Worm (Caenorhabditis elegans) whole organism, young adult: Measurements from ENCODE around the gene F21D9.4.

Experiments
- B0035.1 ChIP-seq: sonication (generic microtip); optimal IDR thresholded peaks from 2 replicates; lab custom pipeline; 2016; ENCODE audit warnings: missing genetic modification characterization, mild to moderate bottlenecking, missing compliant biosample characterization, missing genotype, missing genetic modification reagents
- C06A6.2 ChIP-seq: fragments of 200-800 bp; sonication (Bioruptor generic); conservative IDR thresholded peaks from 2 replicates; pipeline ENCODE4 v1.3.6; 2022; ENCODE audit warnings: missing genetic modification characterization, missing compliant biosample characterization
- F10E7.11 ChIP-seq: sonication (generic microtip); optimal IDR thresholded peaks from 2 replicates; lab custom pipeline; 2017; ENCODE audit warnings: mild to moderate bottlenecking, missing genetic modification characterization, moderate library complexity, missing compliant biosample characterization
- F23B12.7 ChIP-seq: sonication (generic microtip); optimal IDR thresholded peaks from 2 replicates; lab custom pipeline; 2017; ENCODE audit warnings: missing genetic modification characterization, mild to moderate bottlenecking, missing compliant biosample characterization, antibody characterized with exemption, moderate library complexity; ENCODE audit not compliant: insufficient read depth
- F37B4.10 ChIP-seq: fragments of 200-800 bp; sonication (Bioruptor generic); IDR thresholded peaks from 2 replicates; pipeline ENCODE4 v1.3.6; 2022; ENCODE audit warnings: missing genetic modification characterization, missing compliant biosample characterization
- F49E8.2 ChIP-seq: sonication (generic microtip); optimal IDR thresholded peaks from 3 replicates; lab custom pipeline; 2017; ENCODE audit warnings: missing genetic modification characterization, mild to moderate bottlenecking, missing compliant biosample characterization, antibody characterized with exemption, moderate library complexity; ENCODE audit not compliant: insufficient read depth
- F52B5.7 ChIP-seq: sonication (generic microtip); optimal IDR thresholded peaks from 2 replicates; lab custom pipeline; 2016; ENCODE audit warnings: mild to moderate bottlenecking, missing genetic modification characterization, missing compliant biosample characterization
- F57A8.1 ChIP-seq: fragments of 200-800 bp; sonication (Bioruptor generic); optimal IDR thresholded peaks from 2 replicates; lab custom pipeline; 2018; ENCODE audit warnings: mild to moderate bottlenecking, missing genetic modification characterization, moderate library complexity, missing compliant biosample characterization
- K12H6.12 ChIP-seq: fragments of 200-800 bp; sonication (Bioruptor generic); optimal IDR thresholded peaks from 2 replicates; lab custom pipeline; 2018; ENCODE audit warnings: mild to moderate bottlenecking, missing genetic modification characterization, missing compliant biosample characterization
- Y79H2A.3 ChIP-seq: fragments of 200-800 bp; sonication (Bioruptor generic); conservative IDR thresholded peaks from 2 replicates; pipeline ENCODE4 v1.3.6; 2022; ENCODE audit warnings: missing genetic modification reagents, missing genetic modification characterization, missing compliant biosample characterization
- ZK185.1 ChIP-seq: sonication (generic microtip); optimal IDR thresholded peaks from 2 replicates; lab custom pipeline; 2016; ENCODE audit warnings: mild to moderate bottlenecking, missing genetic modification characterization, missing compliant biosample characterization; ENCODE audit not compliant: poor library complexity, severe bottlenecking
- akir-1 ChIP-seq: fragments of 200-800 bp; sonication (Bioruptor generic); optimal IDR thresholded peaks from 2 replicates; lab custom pipeline; 2018; ENCODE audit warnings: mild to moderate bottlenecking, missing genetic modification characterization, moderate library complexity, missing compliant biosample characterization
- athp-1 ChIP-seq: sonication (generic microtip); optimal IDR thresholded peaks from 2 replicates; lab custom pipeline; 2017; ENCODE audit warnings: mild to moderate bottlenecking, missing genetic modification characterization, missing compliant biosample characterization
- attf-6 ChIP-seq: fragments of 200-800 bp; sonication (Bioruptor generic); IDR thresholded peaks from 2 replicates; pipeline ENCODE4 v1.3.6; 2022; ENCODE audit warnings: missing genetic modification reagents, missing genetic modification characterization, missing compliant biosample characterization
- ceh-100 ChIP-seq: fragments of 200-800 bp; sonication (Bioruptor generic); IDR thresholded peaks from 2 replicates; pipeline ENCODE4 v1.3.6; 2022; ENCODE audit warnings: missing genetic modification reagents, missing genetic modification characterization, missing compliant biosample characterization
- ceh-91 ChIP-seq: fragments of 200-800 bp; sonication (Bioruptor generic); IDR thresholded peaks from 2 replicates; pipeline ENCODE4 v1.3.6; 2022; ENCODE audit warnings: missing genetic modification reagents, missing genetic modification characterization, missing compliant biosample characterization
- die-1 ChIP-seq: sonication (generic microtip); optimal IDR thresholded peaks from 2 replicates; lab custom pipeline; 2016; ENCODE audit warnings: missing genotype, mild to moderate bottlenecking, missing genetic modification characterization, missing compliant biosample characterization
- efl-1 ChIP-seq: fragments of 150-350 bp; optimal IDR thresholded peaks from 2 replicates; lab custom pipeline; 2014; ENCODE audit warnings: missing biosample characterization, missing genetic modification reagents, missing genetic modification characterization
- egrh-3 ChIP-seq: fragments of 200-800 bp; sonication (Bioruptor generic); IDR thresholded peaks from 2 replicates; pipeline ENCODE4 v1.3.6; 2022; ENCODE audit warnings: missing genetic modification reagents, missing genetic modification characterization, missing compliant biosample characterization
- fkh-3 ChIP-seq: sonication (generic microtip); optimal IDR thresholded peaks from 2 replicates; lab custom pipeline; 2016; ENCODE audit warnings: mild to moderate bottlenecking, missing genetic modification characterization, missing compliant biosample characterization
- gei-17 ChIP-seq: fragments of 200-800 bp; sonication (Bioruptor generic); optimal IDR thresholded peaks from 2 replicates; lab custom pipeline; 2018; ENCODE audit warnings: mild to moderate bottlenecking, missing genetic modification characterization, missing compliant biosample characterization
- hlh-12 ChIP-seq: sonication (generic microtip); optimal IDR thresholded peaks from 2 replicates; lab custom pipeline; 2016; ENCODE audit warnings: missing genetic modification characterization, missing compliant biosample characterization
- hlh-26 ChIP-seq: fragments of 200-800 bp; sonication (Bioruptor generic); conservative IDR thresholded peaks from 2 replicates; pipeline ENCODE4 v1.3.6; 2022; ENCODE audit warnings: missing genetic modification reagents, missing genetic modification characterization, missing compliant biosample characterization
- hmg-20 ChIP-seq: fragments of 200-800 bp; sonication (Bioruptor generic); IDR thresholded peaks from 2 replicates; pipeline ENCODE4 v1.3.6; 2022; ENCODE audit warnings: missing genetic modification reagents, missing genetic modification characterization, missing compliant biosample characterization
- hsf-1 ChIP-seq: fragments of 200-800 bp; sonication (Bioruptor generic); IDR thresholded peaks from 2 replicates; pipeline ENCODE4 v1.3.6; 2022; ENCODE audit warnings: missing genetic modification reagents, missing genetic modification characterization, missing compliant biosample characterization
- lag-1 ChIP-seq: fragments of 200-800 bp; sonication (Bioruptor generic); IDR thresholded peaks from 2 replicates; pipeline ENCODE4 v1.3.6; 2022; ENCODE audit warnings: missing genetic modification reagents, missing genetic modification characterization, missing compliant biosample characterization
- let-526 ChIP-seq: fragments of 200-800 bp; sonication (Bioruptor generic); IDR thresholded peaks from 2 replicates; pipeline ENCODE4 v1.3.6; 2022; ENCODE audit warnings: missing genetic modification reagents, missing genetic modification characterization, missing compliant biosample characterization
- lsy-27 ChIP-seq: sonication (generic microtip); optimal IDR thresholded peaks from 2 replicates; lab custom pipeline; 2017; ENCODE audit warnings: missing genetic modification characterization, mild to moderate bottlenecking, missing compliant biosample characterization, antibody characterized with exemption, missing genotype, borderline replicate concordance; ENCODE audit not compliant: insufficient read depth
- nfya-1 ChIP-seq: sonication (generic microtip); optimal IDR thresholded peaks from 2 replicates; lab custom pipeline; 2017; ENCODE audit warnings: antibody characterized with exemption, missing compliant biosample characterization, missing genetic modification characterization, borderline replicate concordance; ENCODE audit not compliant: insufficient read depth
- nfya-2 ChIP-seq: fragments of 200-800 bp; sonication (Bioruptor generic); IDR thresholded peaks from 2 replicates; pipeline ENCODE4 v1.3.6; 2022; ENCODE audit warnings: missing genetic modification reagents, missing genetic modification characterization, missing compliant biosample characterization
- pbrm-1 ChIP-seq: fragments of 200-800 bp; sonication (Bioruptor generic); IDR thresholded peaks from 2 replicates; pipeline ENCODE4 v1.3.6; 2022; ENCODE audit warnings: missing genetic modification reagents, missing genetic modification characterization, missing compliant biosample characterization
- rcor-1 ChIP-seq: fragments of 200-800 bp; sonication (Bioruptor generic); IDR thresholded peaks from 2 replicates; pipeline ENCODE4 v1.3.6; 2022; ENCODE audit warnings: missing genetic modification reagents, missing genetic modification characterization, missing compliant biosample characterization
- rec-8 ChIP-seq, 2 experiments: sonication (generic microtip); optimal IDR thresholded peaks; 2 replicates each; lab custom pipeline; 2016; ENCODE audit warnings: mild to moderate bottlenecking in 2 of 2, missing genetic modification characterization in 2 of 2, missing genetic modification reagents in 2 of 2, missing genotype in 2 of 2, missing biosample characterization in 1 of 2, missing compliant biosample characterization in 1 of 2, moderate library complexity in 1 of 2
- snpc-1.3 ChIP-seq: sonication (generic microtip); optimal IDR thresholded peaks from 2 replicates; lab custom pipeline; 2017; ENCODE audit warnings: missing genetic modification characterization, mild to moderate bottlenecking, missing compliant biosample characterization, antibody characterized with exemption, moderate library complexity, missing genotype, missing genetic modification reagents; ENCODE audit not compliant: insufficient read depth
- snpc-3.4 ChIP-seq: sonication (generic microtip); optimal IDR thresholded peaks from 2 replicates; lab custom pipeline; 2017; ENCODE audit warnings: missing genetic modification characterization, mild to moderate bottlenecking, missing compliant biosample characterization, antibody characterized with exemption, moderate library complexity, missing genotype, missing genetic modification reagents
- snpc-4 ChIP-seq, 5 experiments: fragments of 150-350 bp in 1 of 5; sonication (generic microtip) in 4 of 5; optimal IDR thresholded peaks; 2 replicates each; lab custom pipeline; 2014 to 2018; ENCODE audit warnings: missing genetic modification characterization in 5 of 5, missing biosample characterization in 3 of 5, antibody characterized with exemption in 2 of 5, mild to moderate bottlenecking in 2 of 5, missing compliant biosample characterization in 2 of 5, missing genotype in 2 of 5, moderate library complexity in 2 of 5, missing genetic modification reagents in 1 of 5
- somi-1 ChIP-seq: fragments of 200-800 bp; sonication (Bioruptor generic); optimal IDR thresholded peaks from 2 replicates; lab custom pipeline; 2018; ENCODE audit warnings: mild to moderate bottlenecking, missing genetic modification characterization, missing compliant biosample characterization
- unc-62 ChIP-seq: fragments of 150-350 bp; optimal IDR thresholded peaks from 2 replicates; lab custom pipeline; 2014; ENCODE audit warnings: missing biosample characterization, missing genetic modification reagents, missing genetic modification characterization
- zfh-2 ChIP-seq: fragments of 200-800 bp; sonication (Bioruptor generic); conservative IDR thresholded peaks from 2 replicates; pipeline ENCODE4 v1.3.6; 2022; ENCODE audit warnings: missing genetic modification reagents, missing genetic modification characterization, missing compliant biosample characterization
- ztf-25 ChIP-seq: fragments of 200-800 bp; sonication (Bioruptor generic); IDR thresholded peaks from 2 replicates; pipeline ENCODE4 v1.3.6; 2022; ENCODE audit warnings: missing genetic modification reagents, missing genetic modification characterization, missing compliant biosample characterization
- ztf-26 ChIP-seq: sonication (generic microtip); optimal IDR thresholded peaks from 2 replicates; lab custom pipeline; 2017; ENCODE audit warnings: missing genetic modification characterization, missing compliant biosample characterization
- ztf-3 ChIP-seq: fragments of 200-800 bp; sonication (Bioruptor generic); optimal IDR thresholded peaks from 2 replicates; lab custom pipeline; 2018; ENCODE audit warnings: mild to moderate bottlenecking, missing genetic modification characterization, missing compliant biosample characterization

The F21D9.4 gene

ce11 chrV:19217675-19218074 is 35.9 kb upstream of the F21D9.4 start, which contains the start of gene oac-49:
Gene oac-49, plus strand, starts transcription at chrV:19217975.
- no peak for TF ChIP-seq ZK185.1 (tag; lab: Kevin White, UChicago)
- TF ChIP-seq rcor-1 (GFP tag; lab: Robert Waterston, UW): no peak
- no peak for TF ChIP-seq nfya-1 (tag; lab: Kevin White, UChicago)
- TF ChIP-seq nfya-2 (GFP tag; lab: Robert Waterston, UW): no peak
- no peak for TF ChIP-seq F37B4.10
- TF ChIP-seq attf-6 (GFP tag; lab: Robert Waterston, UW): no peak
- TF ChIP-seq lag-1 (GFP tag; lab: Robert Waterston, UW): no peak
- no peak for TF ChIP-seq gei-17 (GFP tag; lab: Kevin White, UChicago)
- no peak for TF ChIP-seq hsf-1 (GFP tag; lab: Robert Waterston, UW)
- no peak for TF ChIP-seq B0035.1 (tag; lab: Kevin White, UChicago)
- no peak for TF ChIP-seq akir-1 (GFP tag; lab: Kevin White, UChicago)
- no peak for TF ChIP-seq ztf-26 (tag; lab: Kevin White, UChicago)
- no peak for TF ChIP-seq hlh-26 (GFP tag; lab: Robert Waterston, UW)
- TF ChIP-seq somi-1 (GFP tag; lab: Kevin White, UChicago): no peak
- no peak for TF ChIP-seq C06A6.2 (GFP tag; lab: Robert Waterston, UW)

DNA sequence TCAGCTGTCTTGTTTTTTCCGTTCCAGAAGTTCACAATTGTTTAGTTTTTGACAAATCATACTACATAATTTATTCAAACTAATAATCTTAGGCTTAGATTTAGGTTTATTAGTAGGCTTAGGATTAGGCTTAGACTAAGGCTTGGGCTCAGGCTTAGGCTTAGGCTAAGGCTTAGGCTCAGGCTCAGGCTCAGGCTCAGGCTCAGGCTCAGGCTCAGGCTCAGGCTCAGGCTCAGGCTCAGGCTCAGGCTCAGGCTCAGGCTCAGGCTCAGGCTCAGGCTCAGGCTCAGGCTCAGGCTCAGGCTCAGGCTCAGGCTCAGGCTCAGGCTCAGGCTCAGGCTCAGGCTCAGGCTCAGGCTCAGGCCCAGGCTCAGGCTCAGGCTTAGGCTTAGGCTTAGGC is 24.7 kb upstream of the F21D9.4 start:
- peak; percentile 95 for TF ChIP-seq egrh-3 (GFP tag; lab: Robert Waterston, UW)
- peak; percentile 39; the same call in 1 of the 2 replicates for TF ChIP-seq zfh-2 (GFP tag; lab: Robert Waterston, UW)

DNA sequence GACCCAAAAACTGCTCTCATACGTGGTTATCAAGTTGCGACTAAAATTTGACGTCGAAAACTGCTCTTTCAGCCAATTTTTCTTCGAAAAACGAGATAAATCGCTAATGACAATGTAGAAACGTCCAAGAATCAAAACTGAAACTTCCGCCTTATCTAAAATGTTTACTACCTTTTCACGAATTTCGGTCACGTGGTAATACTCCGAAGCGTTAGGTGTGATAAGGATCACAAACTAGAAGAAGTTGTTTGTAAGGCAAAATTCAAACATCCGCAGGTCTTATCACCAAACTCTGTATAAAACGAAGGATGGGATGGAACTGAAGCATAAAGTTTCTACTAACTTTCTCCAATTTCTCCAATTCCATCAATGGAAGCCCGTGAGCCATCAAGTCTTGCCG is 23.2 kb upstream of the F21D9.4 start, which contains the start of gene sqst-3:
Gene sqst-3 (plus strand): TSS at position 370 of the 400 bp plus-strand sequence.
- no peak for TF ChIP-seq let-526
- no peak for TF ChIP-seq F23B12.7 (tag; lab: Kevin White, UChicago)
- no peak for TF ChIP-seq ceh-100 (GFP tag; lab: Robert Waterston, UW)
- TF ChIP-seq F10E7.11 (tag; lab: Kevin White, UChicago): no peak
- TF ChIP-seq ZK185.1 (tag; lab: Kevin White, UChicago): no peak
- TF ChIP-seq egrh-3 (GFP tag; lab: Robert Waterston, UW): no peak
- no peak for TF ChIP-seq rec-8 (tag; optimal IDR thresholded peaks at IDR 0.05; lab: Kevin White, UChicago)
- no peak for TF ChIP-seq snpc-3.4 (tag; lab: Kevin White, UChicago)
- no peak for TF ChIP-seq hlh-12
- no peak for TF ChIP-seq F52B5.7
- TF ChIP-seq hmg-20 (GFP tag; lab: Robert Waterston, UW): no peak
- no peak for TF ChIP-seq ceh-91 (GFP tag; lab: Robert Waterston, UW)
- no peak for TF ChIP-seq F49E8.2 (tag; lab: Kevin White, UChicago)
- TF ChIP-seq efl-1 (GFP tag; lab: Kevin White, UChicago): no peak
- TF ChIP-seq rcor-1 (GFP tag; lab: Robert Waterston, UW): no peak
- no peak for TF ChIP-seq snpc-1.3 (tag; lab: Kevin White, UChicago)
- no peak for TF ChIP-seq pbrm-1 (GFP tag; lab: Robert Waterston, UW)
- TF ChIP-seq athp-1 (tag; lab: Kevin White, UChicago): no peak

DNA sequence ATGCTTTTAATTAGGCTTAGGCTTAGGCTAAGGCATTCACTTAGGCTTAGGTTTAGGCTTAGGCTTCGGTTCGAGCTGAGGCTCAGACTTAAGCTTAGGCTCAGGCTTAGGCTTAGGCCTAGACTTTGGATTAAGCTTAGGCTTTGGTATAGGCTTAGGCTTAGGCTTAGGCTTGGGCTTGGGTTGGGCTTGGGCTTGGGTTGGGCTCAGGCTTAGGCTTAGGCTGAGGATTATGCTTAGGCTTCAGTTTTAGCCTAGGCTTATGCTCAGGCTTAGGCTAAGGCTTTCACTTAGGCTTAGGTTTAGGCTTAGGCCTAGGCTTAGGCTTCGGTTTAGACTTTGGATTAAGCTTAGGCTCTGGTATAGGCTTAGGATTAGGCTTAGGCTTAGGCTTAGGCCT is 22.5 kb upstream of the F21D9.4 start:
- TF ChIP-seq ztf-25 (GFP tag; lab: Robert Waterston, UW): no peak
- TF ChIP-seq fkh-3 (tag; lab: Kevin White, UChicago): no peak
- TF ChIP-seq K12H6.12 (tag; lab: Kevin White, UChicago): no peak
- no peak for TF ChIP-seq hlh-26 (GFP tag; lab: Robert Waterston, UW)
- TF ChIP-seq Y79H2A.3 (GFP tag; lab: Robert Waterston, UW): no peak
- no peak for TF ChIP-seq hlh-12
- no peak for TF ChIP-seq ztf-3 (GFP tag; lab: Kevin White, UChicago)
- no peak for TF ChIP-seq F57A8.1 (GFP tag; lab: Kevin White, UChicago)
- no peak for TF ChIP-seq ztf-26 (tag; lab: Kevin White, UChicago)
- TF ChIP-seq snpc-4 (GFP tag; optimal IDR thresholded peaks at IDR 0.05; lab: Kevin White, UChicago): no peak
- TF ChIP-seq snpc-4 (tag; optimal IDR thresholded peaks at IDR 0.05; lab: Kevin White, UChicago): no peak
- TF ChIP-seq die-1 (tag; lab: Kevin White, UChicago): no peak
- TF ChIP-seq unc-62: no peak
- TF ChIP-seq lsy-27 (tag; lab: Kevin White, UChicago): no peak
